Fruit fly (Drosophila melanogaster): ENCODE results near the gene CG32086.

The CG32086 gene

DNA sequence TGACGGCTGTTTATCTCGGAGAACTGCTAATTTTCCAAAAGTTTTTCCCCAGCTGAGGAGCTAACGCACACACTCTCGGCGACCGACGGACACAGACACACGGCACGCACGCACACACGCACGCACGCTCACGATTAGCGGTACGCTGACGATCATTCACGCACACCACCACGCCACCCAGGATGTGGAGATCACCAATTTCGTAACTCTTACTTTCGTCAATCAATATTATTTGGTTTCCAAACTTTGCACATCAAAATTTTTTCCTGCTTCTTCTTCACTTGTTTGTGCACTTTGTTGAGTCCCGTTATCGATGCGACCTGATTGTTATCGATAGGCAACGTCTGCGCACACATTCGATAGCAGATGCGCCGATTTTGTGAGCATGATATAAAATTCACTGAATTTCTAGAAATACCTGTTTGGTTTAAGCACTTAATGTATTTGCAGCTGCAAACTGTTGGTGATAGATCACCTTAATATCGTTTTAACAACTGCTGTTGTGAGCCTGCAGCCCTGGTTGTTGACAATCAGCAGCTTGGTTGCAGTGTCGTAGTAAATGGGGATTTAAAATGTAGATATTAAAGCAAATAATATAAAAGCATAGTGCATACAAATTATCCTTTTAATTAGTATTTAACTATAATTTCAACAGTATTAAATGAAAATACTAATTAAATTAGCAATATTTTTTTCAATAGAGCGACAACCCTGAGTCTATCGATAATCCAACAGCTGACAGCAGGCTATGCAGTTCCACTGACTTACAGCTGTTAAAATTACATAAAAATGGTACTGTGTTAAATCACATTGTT lies 21.7 kb downstream of the CG32086 start, which contains the start of the genes CG7394 and Mob2:
TSS of gene CG7394 (plus strand) at position 51 of the 815 bp plus-strand sequence.
TSS of gene Mob2 (minus strand) at position 288 of the 815 bp plus-strand sequence.
- peak; percentile 71 for TF ChIP-seq CG33557 (GFP tag; optimal IDR thresholded peaks at IDR 0.05)
- TF ChIP-seq Elba2 (GFP tag; optimal IDR thresholded peaks at IDR 0.05): peak; percentile 64
- peak; percentile 90 for TF ChIP-seq CG10654 (GFP tag; optimal IDR thresholded peaks at IDR 0.05)
- TF ChIP-seq CG10274 (GFP tag; optimal IDR thresholded peaks at IDR 0.05): peak; percentile 58
- TF ChIP-seq aop (GFP tag; IDR thresholded peaks at IDR 0.05): no peak
- TF ChIP-seq nerfin-1 (tag; optimal IDR thresholded peaks at IDR 0.05): peak; percentile 73
- TF ChIP-seq kah (GFP tag; optimal IDR thresholded peaks at IDR 0.05): peak; percentile 43
- TF ChIP-seq Oli (tag; optimal IDR thresholded peaks at IDR 0.05): peak; percentile 86
- TF ChIP-seq Max (GFP tag; optimal IDR thresholded peaks at IDR 0.05): peak; percentile 91
- TF ChIP-seq CG15011 (GFP tag; optimal IDR thresholded peaks at IDR 0.05): peak; percentile 79
- peak; percentile 95 for TF ChIP-seq CG17385 (GFP tag; optimal IDR thresholded peaks at IDR 0.05)
- TF ChIP-seq CG12299 (tag; optimal IDR thresholded peaks at IDR 0.05): peak; percentile 84
- peak; percentile 37 for TF ChIP-seq Spps (tag; optimal IDR thresholded peaks at IDR 0.05)
- peak; percentile 88 for TF ChIP-seq CG4820 (GFP tag; optimal IDR thresholded peaks at IDR 0.05)
- peak; percentile 87 for TF ChIP-seq toy (GFP tag; IDR thresholded peaks at IDR 0.05)
- peak; percentile 89 for TF ChIP-seq CG16813 (GFP tag; IDR thresholded peaks at IDR 0.05; ENCODE audit: partially characterized antibody)
- TF ChIP-seq CG34376 (GFP tag; optimal IDR thresholded peaks at IDR 0.05): peak; percentile 87
- TF ChIP-seq caup (GFP tag; optimal IDR thresholded peaks at IDR 0.05; ENCODE audit: severe bottlenecking): peak; percentile 83
- TF ChIP-seq br (optimal IDR thresholded peaks at IDR 0.05): no peak
- TF ChIP-seq h (optimal IDR thresholded peaks at IDR 0.05): no peak
- peak; percentile 44 for TF ChIP-seq CG10431 (GFP tag; optimal IDR thresholded peaks at IDR 0.05)
- TF ChIP-seq stc (GFP tag; IDR thresholded peaks at IDR 0.05): peak; percentile 85
- TF ChIP-seq gfzf (GFP tag; optimal IDR thresholded peaks at IDR 0.05): peak; percentile 42
- TF ChIP-seq bsh (GFP tag; optimal IDR thresholded peaks at IDR 0.05): peak in 1 of 2 experiments; percentile 94
- peak; percentile 50 for TF ChIP-seq Sry-β (GFP tag; optimal IDR thresholded peaks at IDR 0.05)
- TF ChIP-seq CG14710 (tag; optimal IDR thresholded peaks at IDR 0.05): peak; percentile 92
- TF ChIP-seq esg (GFP tag; conservative IDR thresholded peaks at IDR 0.05): peak; percentile 80
- peak; percentile 94 for TF ChIP-seq vvl (GFP tag; IDR thresholded peaks at IDR 0.05)
- peak; percentile 62 for TF ChIP-seq CG6254 (GFP tag; optimal IDR thresholded peaks at IDR 0.05)
- peak; percentile 69 for TF ChIP-seq CG2129 (GFP tag; IDR thresholded peaks at IDR 0.05; ENCODE audit: partially characterized antibody)
- peak; percentile 46 for TF ChIP-seq fd64A (GFP tag; optimal IDR thresholded peaks at IDR 0.05)
- TF ChIP-seq hkb (optimal IDR thresholded peaks at IDR 0.05): no peak
- peak; percentile 91 for TF ChIP-seq hkb (GFP tag; IDR thresholded peaks at IDR 0.05)
- TF ChIP-seq pan (optimal IDR thresholded peaks at IDR 0.05): no peak
- peak; percentile 56 to 91 for TF ChIP-seq pan (GFP tag; optimal IDR thresholded peaks at IDR 0.05 in 1 of 2, IDR thresholded peaks at IDR 0.05 in 1 of 2)
- no peak for TF ChIP-seq fru (optimal IDR thresholded peaks at IDR 0.05)
- peak; percentile 91 for TF ChIP-seq tap (tag; optimal IDR thresholded peaks at IDR 0.05)
- no peak; the same call in 1 of the 2 replicates for TF ChIP-seq Gsc (GFP tag; IDR thresholded peaks at IDR 0.05)
- peak; percentile 87 for TF ChIP-seq fd96Cb (tag; optimal IDR thresholded peaks at IDR 0.05)
- TF ChIP-seq CG8359 (GFP tag; optimal IDR thresholded peaks at IDR 0.05; ENCODE audit: borderline replicate concordance): peak; percentile 38
- peak; percentile 84 for TF ChIP-seq CG6272 (GFP tag; IDR thresholded peaks at IDR 0.05)
- TF ChIP-seq Dad (GFP tag; optimal IDR thresholded peaks at IDR 0.05): peak; percentile 73
- TF ChIP-seq Fer3 (tag; optimal IDR thresholded peaks at IDR 0.05): peak; percentile 86
- TF ChIP-seq gcm2 (GFP tag; optimal IDR thresholded peaks at IDR 0.05): peak; percentile 41
- TF ChIP-seq CG14965 (GFP tag; optimal IDR thresholded peaks at IDR 0.05; ENCODE audit: borderline replicate concordance): peak; percentile 9
- TF ChIP-seq mam (GFP tag; optimal IDR thresholded peaks at IDR 0.05): peak; percentile 89
- TF ChIP-seq CG2120 (GFP tag; optimal IDR thresholded peaks at IDR 0.05): peak; percentile 96
- TF ChIP-seq CG43689 (GFP tag; IDR thresholded peaks at IDR 0.05): peak; percentile 53; the same call in 1 of the 2 replicates
- TF ChIP-seq yki (optimal IDR thresholded peaks at IDR 0.05): no peak
- peak; percentile 62 for TF ChIP-seq CG17802 (tag; optimal IDR thresholded peaks at IDR 0.05)
